Worm (Caenorhabditis elegans): ENCODE results near the gene M106.8.

Gene M106.8

DNA sequence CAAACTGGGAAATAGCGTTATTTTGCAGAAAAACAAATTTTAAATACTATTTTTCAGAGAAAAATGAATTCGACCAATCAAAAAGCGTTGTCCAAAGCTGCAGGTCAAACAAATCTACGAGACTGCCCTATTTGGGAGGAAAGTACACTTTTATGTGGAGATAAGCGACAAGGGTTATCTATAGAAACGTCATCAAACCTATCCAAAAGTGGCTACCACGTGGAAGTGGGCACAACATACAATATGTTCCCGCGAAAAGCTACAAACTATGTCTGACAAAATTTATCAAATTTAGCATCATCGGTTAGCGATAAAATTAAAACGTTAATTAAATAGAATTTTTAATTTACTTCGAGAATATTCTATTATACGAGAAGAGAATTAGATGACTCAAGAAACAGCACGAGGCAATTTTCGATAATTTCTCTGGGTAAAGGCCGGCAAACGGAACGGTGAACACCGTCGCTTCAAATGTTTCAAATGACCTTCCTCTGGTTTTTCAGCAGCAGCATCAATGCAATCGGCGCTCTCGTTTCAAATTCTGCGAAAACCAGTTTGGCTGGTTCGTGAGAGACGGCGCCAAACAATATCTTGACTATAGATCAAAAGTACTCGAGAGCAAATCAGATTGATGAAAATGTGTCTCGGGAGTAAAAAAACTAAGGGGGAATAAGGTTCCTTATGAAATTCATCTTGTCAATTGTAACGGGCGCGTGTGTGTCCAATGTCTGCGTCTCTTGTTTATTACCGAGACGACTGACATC, 18.5 kb upstream of the M106.8 start:
- no peak for TF ChIP-seq efl-1 (optimal IDR thresholded peaks at IDR 0.05)
- TF ChIP-seq efl-1 (GFP tag; optimal IDR thresholded peaks at IDR 0.05 in 1 of 2) = peak in 1 of 2 experiments; percentile 57
- peak; percentile 32 for TF ChIP-seq mep-1 (tag; optimal IDR thresholded peaks at IDR 0.05)
- no peak for TF ChIP-seq tbx-2 (tag; optimal IDR thresholded peaks at IDR 0.05)
- TF ChIP-seq snpc-4 (tag; optimal IDR thresholded peaks at IDR 0.05) = no peak
- TF ChIP-seq skn-1 (tag; optimal IDR thresholded peaks at IDR 0.05) = peak; percentile 43
- TF ChIP-seq vab-15 (tag; optimal IDR thresholded peaks at IDR 0.05) = no peak
- TF ChIP-seq jun-1 (tag; optimal IDR thresholded peaks at IDR 0.05) = no peak
- no peak for TF ChIP-seq ztf-4 (tag; optimal IDR thresholded peaks at IDR 0.05)
- no peak for TF ChIP-seq unc-130 (tag; optimal IDR thresholded peaks at IDR 0.05)
- peak in 1 of 2 experiments; percentile 36 for TF ChIP-seq lin-35 (GFP tag; optimal IDR thresholded peaks at IDR 0.05)
- peak; percentile 62 for TF ChIP-seq grh-1 (GFP tag; IDR thresholded peaks at IDR 0.05)
- no peak for TF ChIP-seq fkh-10 (GFP tag; optimal IDR thresholded peaks at IDR 0.05)
- TF ChIP-seq nhr-85 (tag) = peak; percentile 74
- TF ChIP-seq lin-14 (GFP tag; optimal IDR thresholded peaks at IDR 0.05) = peak; percentile 34
- TF ChIP-seq mdl-1 (tag; optimal IDR thresholded peaks at IDR 0.05) = peak in 1 of 2 experiments; percentile 12
- peak; percentile 16 for TF ChIP-seq nhr-20 (tag; optimal IDR thresholded peaks at IDR 0.05)
- TF ChIP-seq xbp-1 (tag; optimal IDR thresholded peaks at IDR 0.05) = peak; percentile 19
- TF ChIP-seq nhr-71 (tag; optimal IDR thresholded peaks at IDR 0.05) = peak; percentile 27
- no peak for TF ChIP-seq egl-13 (tag; optimal IDR thresholded peaks at IDR 0.05)
- peak; percentile 83 for TF ChIP-seq elt-2 (tag; optimal IDR thresholded peaks at IDR 0.05)
- peak; percentile 31 for TF ChIP-seq blmp-1 (tag; optimal IDR thresholded peaks at IDR 0.05)
- no peak for TF ChIP-seq hlh-4 (tag; optimal IDR thresholded peaks at IDR 0.05)
- peak in 1 of 3 experiments; percentile 1 for TF ChIP-seq dpl-1 (GFP tag; optimal IDR thresholded peaks at IDR 0.05)

DNA sequence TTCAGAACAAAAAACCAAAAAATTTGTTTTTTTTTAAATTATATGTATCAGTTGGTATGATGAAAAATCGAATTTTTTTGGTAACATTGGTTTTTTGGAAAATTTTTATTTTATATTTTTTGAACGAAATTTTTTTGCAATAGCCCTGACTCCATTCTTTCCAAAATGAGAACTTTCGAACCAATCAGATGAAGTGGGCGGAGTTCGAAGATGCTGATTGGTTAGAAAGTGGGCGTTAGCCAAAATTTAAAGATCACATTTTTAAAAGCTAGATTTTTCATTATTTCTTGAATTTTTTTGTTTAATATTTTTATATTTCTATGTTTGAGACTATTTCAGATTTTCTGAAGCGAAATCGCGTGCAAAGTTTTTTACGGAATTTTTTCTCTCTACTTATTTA, 17.9 kb upstream of the M106.8 start:
- TF ChIP-seq nhr-85 (tag) (peak; percentile 22), ama-1 (optimal IDR thresholded peaks at IDR 0.05) (no peak)

DNA sequence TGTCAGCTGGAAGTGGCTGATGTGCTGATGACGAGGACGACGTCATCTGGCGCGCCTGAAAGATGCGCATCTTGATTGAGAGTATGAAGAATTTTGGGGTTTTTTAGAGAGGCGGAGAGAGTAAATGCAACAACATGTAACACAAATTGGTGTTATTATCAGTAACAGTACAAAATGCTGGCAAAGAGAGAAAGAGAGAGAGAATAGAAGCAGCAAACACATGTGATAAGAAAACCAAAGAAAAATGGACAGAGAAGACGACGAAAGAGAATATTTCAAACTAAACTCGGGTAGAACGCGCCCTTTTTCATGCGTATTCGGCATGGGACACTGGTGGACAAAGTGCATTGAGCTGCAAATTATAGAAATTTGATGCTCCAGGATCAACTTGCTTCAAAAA, 17.4 kb upstream of the M106.8 start, which contains the start of gene M106.3:
TSS of gene M106.3 (minus strand) at position 70 of the 400 bp plus-strand sequence.
- TF ChIP-seq nhr-20 (tag; optimal IDR thresholded peaks at IDR 0.05) (peak; percentile 30), elt-2 (tag; optimal IDR thresholded peaks at IDR 0.05) (peak; percentile 37), nhr-71 (tag; optimal IDR thresholded peaks at IDR 0.05) (peak; percentile 18), nhr-28 (tag; optimal IDR thresholded peaks at IDR 0.05) (no peak), lin-35 (GFP tag; optimal IDR thresholded peaks at IDR 0.05) (peak in 1 of 2 experiments; percentile 47), sox-4 (tag; optimal IDR thresholded peaks at IDR 0.05) (no peak), hlh-4 (tag; optimal IDR thresholded peaks at IDR 0.05) (no peak), F16B12.6 (tag; optimal IDR thresholded peaks at IDR 0.05) (no peak), sptf-1 (tag; optimal IDR thresholded peaks at IDR 0.05) (no peak), ces-1 (GFP tag; optimal IDR thresholded peaks at IDR 0.05) (no peak), elt-3 (tag; optimal IDR thresholded peaks at IDR 0.05) (peak in 1 of 6 experiments; percentile 53)

DNA sequence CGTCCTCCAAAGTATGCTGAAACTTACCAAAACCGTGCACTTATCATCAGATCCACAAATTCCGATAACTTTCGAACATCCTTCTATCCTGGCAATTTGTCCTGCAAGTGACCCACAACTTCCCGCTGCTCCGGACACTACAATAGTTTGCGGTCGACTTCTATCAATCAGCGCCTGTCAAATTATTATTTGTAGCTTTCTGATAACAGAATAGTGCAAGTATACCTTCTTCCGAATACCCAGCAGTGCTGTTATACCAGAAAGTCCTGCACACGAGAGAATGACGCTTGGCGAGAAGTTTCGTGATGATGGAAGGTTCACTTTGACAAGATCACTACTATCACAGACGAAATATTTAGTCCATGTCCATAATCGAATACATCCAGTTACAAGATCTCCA, 15.9 kb upstream of the M106.8 start:
- TF ChIP-seq ceh-90 (tag; optimal IDR thresholded peaks at IDR 0.05) (no peak), nhr-47 (tag; optimal IDR thresholded peaks at IDR 0.05) (no peak), hlh-4 (tag; optimal IDR thresholded peaks at IDR 0.05) (no peak), nhr-12 (tag; optimal IDR thresholded peaks at IDR 0.05) (no peak), grh-1 (GFP tag; IDR thresholded peaks at IDR 0.05) (no peak), pax-3 (tag; optimal IDR thresholded peaks at IDR 0.05) (no peak), unc-30 (tag; optimal IDR thresholded peaks at IDR 0.05) (no peak)

Measured in whole organism, L1 larva.